Worm (Caenorhabditis elegans) whole organism, L1 larva: ENCODE data around the gene ZC250.2.

Experiments used
- C16A3.4 ChIP-seq: fragments of 150-350 bp; optimal IDR thresholded peaks from 2 replicates; lab custom pipeline; 2014; ENCODE audit warnings: missing biosample characterization, missing genetic modification characterization
- Y116A8C.19 ChIP-seq: sonication (generic microtip); optimal IDR thresholded peaks from 2 replicates; lab custom pipeline; 2016; ENCODE audit warnings: missing compliant biosample characterization, missing genetic modification characterization, borderline replicate concordance
- alr-1 ChIP-seq: fragments of 200-800 bp; sonication (Bioruptor generic); optimal IDR thresholded peaks from 2 replicates; lab custom pipeline; 2018; ENCODE audit warnings: borderline replicate concordance, mild to moderate bottlenecking, missing genetic modification characterization, missing compliant biosample characterization
- aly-2 ChIP-seq: fragments of 150-350 bp; optimal IDR thresholded peaks from 2 replicates; lab custom pipeline; 2014; ENCODE audit warnings: missing biosample characterization, missing genetic modification characterization
- ama-1 ChIP-seq: fragments of 150-350 bp; optimal IDR thresholded peaks from 2 replicates; lab custom pipeline; 2014
- blmp-1 ChIP-seq: fragments of 150-350 bp; optimal IDR thresholded peaks from 2 replicates; lab custom pipeline; 2014; ENCODE audit warnings: missing biosample characterization, missing genetic modification characterization
- ceh-63 ChIP-seq: fragments of 200-800 bp; sonication (Bioruptor generic); optimal IDR thresholded peaks from 2 replicates; lab custom pipeline; 2018; ENCODE audit warnings: mild to moderate bottlenecking, missing genetic modification characterization, missing compliant biosample characterization
- ceh-82 ChIP-seq, 3 experiments: fragments of 150-350 bp in 1 of 3; sonication (generic microtip) in 2 of 3; optimal IDR thresholded peaks; 2 replicates each; lab custom pipeline; 2014 to 2017; ENCODE audit warnings: missing biosample characterization in 3 of 3, missing genetic modification characterization in 3 of 3
- ceh-88 ChIP-seq: fragments of 200-800 bp; sonication (Bioruptor generic); IDR thresholded peaks from 2 replicates; pipeline ENCODE4 v1.3.6; 2022; ENCODE audit warnings: missing genetic modification characterization, missing compliant biosample characterization
- ceh-90 ChIP-seq: sonication (generic microtip); optimal IDR thresholded peaks from 2 replicates; lab custom pipeline; 2016; ENCODE audit warnings: missing genetic modification characterization, missing compliant biosample characterization
- ces-1 ChIP-seq: fragments of 150-350 bp; optimal IDR thresholded peaks from 2 replicates; lab custom pipeline; 2014; ENCODE audit warnings: missing biosample characterization, missing genetic modification reagents, missing genetic modification characterization
- dpl-1 ChIP-seq, 3 experiments: fragments of 150-350 bp in 2 of 3; sonication (generic microtip) in 1 of 3; optimal IDR thresholded peaks; 2 replicates each; lab custom pipeline; 2014 to 2017; ENCODE audit warnings: missing biosample characterization in 3 of 3, missing genetic modification characterization in 3 of 3, missing genetic modification reagents in 3 of 3
- efl-3 ChIP-seq: fragments of 200-800 bp; sonication (Bioruptor generic); optimal IDR thresholded peaks from 2 replicates; lab custom pipeline; 2018; ENCODE audit warnings: mild to moderate bottlenecking, missing genetic modification characterization, missing compliant biosample characterization
- elt-2 ChIP-seq: sonication (generic microtip); optimal IDR thresholded peaks from 2 replicates; lab custom pipeline; 2016; ENCODE audit warnings: missing genetic modification characterization, mild to moderate bottlenecking, inconsistent platforms, missing compliant biosample characterization, missing genetic modification reagents
- ets-5 ChIP-seq: fragments of 200-800 bp; sonication (Bioruptor generic); IDR thresholded peaks from 2 replicates; pipeline ENCODE4 v1.3.6; 2022; ENCODE audit warnings: missing genetic modification characterization, missing compliant biosample characterization
- fkh-8 ChIP-seq: sonication (generic microtip); optimal IDR thresholded peaks from 2 replicates; lab custom pipeline; 2016; ENCODE audit warnings: mild to moderate bottlenecking, missing genetic modification characterization, missing compliant biosample characterization
- hlh-17 ChIP-seq: fragments of 200-800 bp; sonication (Bioruptor generic); optimal IDR thresholded peaks from 2 replicates; lab custom pipeline; 2018; ENCODE audit warnings: missing genetic modification characterization, mild to moderate bottlenecking, missing compliant biosample characterization, moderate library complexity, borderline replicate concordance
- hlh-4 ChIP-seq: sonication (generic microtip); optimal IDR thresholded peaks from 2 replicates; lab custom pipeline; 2016; ENCODE audit warnings: mild to moderate bottlenecking, missing genetic modification characterization, missing compliant biosample characterization
- hpl-2 ChIP-seq: fragments of 150-350 bp; optimal IDR thresholded peaks from 2 replicates; lab custom pipeline; 2014; ENCODE audit warnings: missing biosample characterization, missing genetic modification reagents, missing genetic modification characterization
- irx-1 ChIP-seq: sonication (generic microtip); optimal IDR thresholded peaks from 2 replicates; lab custom pipeline; 2016; ENCODE audit warnings: missing genetic modification characterization, missing compliant biosample characterization
- isw-1 ChIP-seq: fragments of 200-800 bp; sonication (Bioruptor generic); IDR thresholded peaks from 2 replicates; pipeline ENCODE4 v1.3.6; 2022; ENCODE audit warnings: missing genetic modification characterization, missing compliant biosample characterization
- lin-14 ChIP-seq: fragments of 200-800 bp; sonication (Bioruptor generic); optimal IDR thresholded peaks from 2 replicates; lab custom pipeline; 2018; ENCODE audit warnings: mild to moderate bottlenecking, missing genetic modification characterization, moderate library complexity, missing compliant biosample characterization
- lin-15B ChIP-seq: fragments of 150-350 bp; sonication (generic microtip); optimal IDR thresholded peaks from 3 replicates; lab custom pipeline; 2014; ENCODE audit warnings: missing biosample characterization, missing genetic modification characterization
- lin-39 ChIP-seq: fragments of 150-350 bp; optimal IDR thresholded peaks from 2 replicates; lab custom pipeline; 2014; ENCODE audit warnings: missing biosample characterization, missing genetic modification reagents, missing genetic modification characterization
- lir-3 ChIP-seq: sonication (generic microtip); optimal IDR thresholded peaks from 2 replicates; lab custom pipeline; 2016; ENCODE audit warnings: mild to moderate bottlenecking, missing genetic modification characterization, moderate library complexity, missing compliant biosample characterization; ENCODE audit not compliant: poor library complexity
- lsy-2 ChIP-seq, 2 experiments: fragments of 150-350 bp; optimal IDR thresholded peaks; 2 replicates each; lab custom pipeline; 2014; ENCODE audit warnings: missing biosample characterization in 2 of 2, missing genetic modification characterization in 2 of 2
- mdl-1 ChIP-seq, 2 experiments: fragments of 150-350 bp; optimal IDR thresholded peaks; 2 replicates each; lab custom pipeline; 2014 to 2017; ENCODE audit warnings: missing biosample characterization in 2 of 2, missing genetic modification characterization in 2 of 2, inconsistent platforms in 1 of 2
- mef-2 ChIP-seq: fragments of 150-350 bp; optimal IDR thresholded peaks from 2 replicates; lab custom pipeline; 2014; ENCODE audit warnings: missing biosample characterization, missing genetic modification characterization
- nhr-11 ChIP-seq: fragments of 150-350 bp; optimal IDR thresholded peaks from 2 replicates; lab custom pipeline; 2014; ENCODE audit warnings: missing biosample characterization, missing genetic modification characterization
- nhr-20 ChIP-seq: sonication (generic microtip); optimal IDR thresholded peaks from 2 replicates; lab custom pipeline; 2016; ENCODE audit warnings: mild to moderate bottlenecking, missing genetic modification characterization, missing compliant biosample characterization
- nhr-237 ChIP-seq: fragments of 150-350 bp; optimal IDR thresholded peaks from 2 replicates; lab custom pipeline; 2014; ENCODE audit warnings: missing biosample characterization, missing genetic modification characterization
- nhr-28 ChIP-seq: fragments of 150-350 bp; optimal IDR thresholded peaks from 2 replicates; lab custom pipeline; 2014; ENCODE audit warnings: missing biosample characterization, missing genetic modification characterization
- nhr-71 ChIP-seq: sonication (generic microtip); optimal IDR thresholded peaks from 2 replicates; lab custom pipeline; 2016; ENCODE audit warnings: mild to moderate bottlenecking, missing genetic modification characterization, moderate library complexity, missing compliant biosample characterization
- nhr-85 ChIP-seq: sonication (generic microtip); peaks from one replicate; lab custom pipeline; 2016; ENCODE audit warnings: missing genetic modification characterization, inconsistent platforms, missing compliant biosample characterization
- nhr-90 ChIP-seq: sonication (generic microtip); optimal IDR thresholded peaks from 2 replicates; lab custom pipeline; 2016; ENCODE audit warnings: mild to moderate bottlenecking, missing genetic modification characterization, missing compliant biosample characterization; ENCODE audit not compliant: poor library complexity
- pax-3 ChIP-seq: fragments of 200-800 bp; sonication (Bioruptor generic); optimal IDR thresholded peaks from 2 replicates; lab custom pipeline; 2018; ENCODE audit warnings: mild to moderate bottlenecking, missing genetic modification characterization, moderate library complexity, missing compliant biosample characterization
- pqm-1 ChIP-seq: sonication (generic microtip); optimal IDR thresholded peaks from 3 replicates; lab custom pipeline; 2017; ENCODE audit warnings: missing biosample characterization, missing genetic modification characterization
- snu-23 ChIP-seq: sonication (generic microtip); optimal IDR thresholded peaks from 2 replicates; lab custom pipeline; 2016; ENCODE audit warnings: missing genetic modification characterization, missing compliant biosample characterization
- sup-37 ChIP-seq: fragments of 200-800 bp; sonication (Bioruptor generic); optimal IDR thresholded peaks from 2 replicates; lab custom pipeline; 2018; ENCODE audit warnings: mild to moderate bottlenecking, missing genetic modification characterization, missing compliant biosample characterization
- swsn-7 ChIP-seq: sonication (generic microtip); optimal IDR thresholded peaks from 2 replicates; lab custom pipeline; 2016; ENCODE audit warnings: missing genetic modification characterization, missing compliant biosample characterization
- tbx-2 ChIP-seq: sonication (generic microtip); optimal IDR thresholded peaks from 2 replicates; lab custom pipeline; 2016; ENCODE audit warnings: missing genetic modification characterization, missing compliant biosample characterization
- tlp-1 ChIP-seq: fragments of 150-350 bp; optimal IDR thresholded peaks from 2 replicates; lab custom pipeline; 2014; ENCODE audit warnings: missing biosample characterization, missing genetic modification characterization
- unc-30 ChIP-seq: sonication (generic microtip); optimal IDR thresholded peaks from 2 replicates; lab custom pipeline; 2017; ENCODE audit warnings: missing biosample characterization, missing genetic modification characterization
- unc-62 ChIP-seq: fragments of 150-350 bp; optimal IDR thresholded peaks from 2 replicates; lab custom pipeline; 2014; ENCODE audit warnings: missing biosample characterization, missing genetic modification reagents, missing genetic modification characterization
- unc-98 ChIP-seq: fragments of 200-800 bp; sonication (Bioruptor generic); IDR thresholded peaks from 2 replicates; pipeline ENCODE4 v1.3.6; 2022; ENCODE audit warnings: missing genetic modification characterization, missing compliant biosample characterization
- zag-1 ChIP-seq: fragments of 150-350 bp; optimal IDR thresholded peaks from 2 replicates; lab custom pipeline; 2014; ENCODE audit warnings: missing biosample characterization, missing genetic modification characterization
- ztf-4 ChIP-seq: fragments of 150-350 bp; optimal IDR thresholded peaks from 2 replicates; lab custom pipeline; 2014; ENCODE audit warnings: missing biosample characterization, missing genetic modification characterization

The ZC250.2 gene

DNA sequence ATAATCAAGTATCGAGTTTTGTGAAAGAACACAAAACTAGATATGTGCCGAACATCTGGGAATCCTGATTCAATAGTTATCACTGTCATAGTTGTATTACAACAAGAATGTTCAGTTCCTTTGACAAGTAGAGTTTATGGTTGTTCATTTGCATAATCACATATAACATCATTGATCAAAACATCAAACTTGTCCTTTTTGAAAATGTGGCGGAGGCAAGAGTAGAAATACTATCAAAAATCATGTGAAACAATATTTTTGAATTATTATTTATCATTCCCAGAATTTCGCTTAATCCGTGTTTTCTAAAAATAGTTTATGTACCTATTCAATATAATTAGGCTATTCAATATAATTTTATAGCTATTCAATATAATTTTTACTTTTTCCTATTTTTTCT, 6.8 kb upstream of the ZC250.2 start, which contains the start of gene F44E7.7:
TSS of gene F44E7.7 (minus strand) at position 101 of the 400 bp plus-strand sequence.
- TF ChIP-seq hpl-2 (GFP tag; lab: Kevin White, UChicago) (no peak), hlh-4 (tag; lab: Kevin White, UChicago) (no peak), aly-2 (tag; lab: Kevin White, UChicago) (no peak), blmp-1 (tag; lab: Kevin White, UChicago) (no peak), zag-1 (no peak), ceh-90 (tag; lab: Kevin White, UChicago) (no peak), ces-1 (GFP tag; lab: Kevin White, UChicago) (no peak), nhr-85 (no peak), nhr-90 (no peak), swsn-7 (tag; lab: Kevin White, UChicago) (no peak), hlh-17 (GFP tag; lab: Kevin White, UChicago) (no peak), dpl-1 (GFP tag; optimal IDR thresholded peaks at IDR 0.05; lab: Kevin White, UChicago) (no peak), ama-1 (lab: Kevin White, UChicago) (no peak), isw-1 (no peak), snu-23 (GFP tag; lab: Kevin White, UChicago) (no peak), ceh-63 (no peak)

DNA sequence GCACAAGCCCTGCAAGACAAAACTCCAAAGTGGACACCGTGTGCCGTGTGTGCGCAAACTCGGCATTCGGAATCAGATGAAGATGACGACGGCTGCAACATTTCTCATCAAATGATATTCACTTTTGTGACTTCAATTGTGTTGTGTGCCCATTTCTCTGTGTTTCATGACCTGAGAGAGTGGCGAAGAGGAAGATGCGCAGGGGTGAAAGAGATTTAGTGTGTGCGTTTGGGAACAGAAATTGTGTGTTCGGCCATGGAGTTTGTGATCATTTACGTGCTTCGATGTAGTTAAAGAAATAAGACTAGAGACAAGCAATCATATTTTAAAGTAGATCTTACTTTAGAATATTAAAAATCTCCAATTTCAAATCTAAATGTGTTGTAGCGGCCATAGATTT, 3.5 kb upstream of the ZC250.2 start:
- TF ChIP-seq ztf-4 (tag; lab: Kevin White, UChicago) (no peak), lin-14 (peak; percentile 62), C16A3.4 (tag; lab: Kevin White, UChicago) (no peak), elt-2 (tag; lab: Kevin White, UChicago) (no peak), lin-15B (tag; lab: Kevin White, UChicago) (no peak), nhr-20 (tag; lab: Kevin White, UChicago) (peak; percentile 0), mdl-1 (tag; optimal IDR thresholded peaks at IDR 0.05; lab: Kevin White, UChicago) (no peak), sup-37 (GFP tag; lab: Kevin White, UChicago) (no peak), lsy-2 (tag; optimal IDR thresholded peaks at IDR 0.05; lab: Kevin White, UChicago) (no peak), unc-30 (tag; lab: Kevin White, UChicago) (no peak), aly-2 (tag; lab: Kevin White, UChicago) (no peak), mef-2 (tag; lab: Kevin White, UChicago) (no peak)
- TF ChIP-seq, all 84 proteins: peak for 2

DNA sequence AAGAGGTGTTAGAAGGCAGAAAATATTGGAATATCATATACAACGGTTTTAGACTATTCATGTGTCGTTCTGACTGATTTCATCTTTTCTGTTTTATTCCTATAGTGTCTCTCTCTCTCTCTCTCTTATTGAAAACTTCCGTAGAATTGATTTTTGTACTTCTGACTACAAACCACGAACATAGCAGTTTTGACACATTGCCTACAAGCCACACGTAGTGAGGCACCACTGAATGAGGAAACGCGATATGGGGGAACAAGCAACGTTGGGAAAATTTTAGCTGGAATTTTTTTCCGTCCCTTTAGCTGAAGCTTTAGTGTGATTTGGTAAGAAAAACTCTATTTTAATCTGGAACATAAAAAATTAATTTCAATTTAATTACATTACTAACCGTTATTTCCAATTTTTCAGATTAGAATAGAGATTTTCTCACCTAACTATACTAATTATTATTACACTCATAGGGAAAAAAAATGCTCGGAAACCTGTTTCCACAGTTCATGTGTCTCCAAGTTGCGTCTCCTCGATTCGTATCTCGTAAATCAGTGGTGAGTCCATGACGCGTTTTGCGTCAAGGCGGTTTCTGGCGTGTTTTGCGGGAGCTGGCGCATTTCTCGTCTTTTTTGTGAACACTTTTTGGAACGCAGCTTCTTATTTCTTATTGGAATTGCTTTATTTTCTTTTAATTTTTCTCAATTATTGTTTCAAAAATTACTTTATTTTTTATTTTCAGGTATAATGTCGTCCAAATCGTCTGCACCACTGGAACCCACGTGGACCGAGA, 1.4 kb upstream of the ZC250.2 start, which contains the start of the genes nhr-142 and F44E7.9:
TSS of gene nhr-142 (minus strand) at position 57 of the 784 bp plus-strand sequence.
TSS of gene F44E7.9 (plus strand) at position 734 of the 784 bp plus-strand sequence.
- peak; percentile 87 for TF ChIP-seq fkh-8 (tag; lab: Kevin White, UChicago)
- peak; percentile 74 for TF ChIP-seq pax-3 (tag; lab: Kevin White, UChicago)
- TF ChIP-seq mdl-1 (tag; optimal IDR thresholded peaks at IDR 0.05; lab: Kevin White, UChicago) = peak in 1 of 2 experiments; percentile 55
- TF ChIP-seq alr-1 (tag; lab: Kevin White, UChicago) = no peak
- 0 out of 2 replicates have a peak, but pooled peaks have one; percentile 15 for TF ChIP-seq ceh-88
- TF ChIP-seq nhr-237 (tag; lab: Kevin White, UChicago) = peak; percentile 64
- TF ChIP-seq lir-3 (tag; lab: Kevin White, UChicago) = peak; percentile 70
- peak; percentile 51 for TF ChIP-seq mef-2 (tag; lab: Kevin White, UChicago)
- TF ChIP-seq nhr-71 (tag; lab: Kevin White, UChicago) = peak; percentile 92
- peak; percentile 72 to 84 (median 82) for TF ChIP-seq dpl-1 (GFP tag; optimal IDR thresholded peaks at IDR 0.05; lab: Kevin White, UChicago)
- TF ChIP-seq tlp-1 (tag; lab: Kevin White, UChicago) = no peak
- TF ChIP-seq tbx-2 = peak; percentile 85
- no peak for TF ChIP-seq unc-98 (GFP tag; lab: Robert Waterston, UW)
- no peak for TF ChIP-seq Y116A8C.19
- TF ChIP-seq pqm-1 (tag; lab: Kevin White, UChicago) = no peak
- TF ChIP-seq nhr-28 (tag; lab: Kevin White, UChicago) = no peak
- TF ChIP-seq elt-2 (tag; lab: Kevin White, UChicago) = peak; percentile 42
- TF ChIP-seq unc-62 = no peak
- TF ChIP-seq nhr-20 (tag; lab: Kevin White, UChicago) = peak; percentile 90
- TF ChIP-seq blmp-1 (tag; lab: Kevin White, UChicago) = peak; percentile 52
- no peak for TF ChIP-seq efl-3
- TF ChIP-seq lin-39 = peak; percentile 60
- TF ChIP-seq lin-15B (tag; lab: Kevin White, UChicago) = peak; percentile 76
- peak; percentile 42 for TF ChIP-seq nhr-11 (tag; lab: Kevin White, UChicago)
- TF ChIP-seq irx-1 = peak; percentile 83
- peak; percentile 90 for TF ChIP-seq nhr-90
- TF ChIP-seq hpl-2 (GFP tag; lab: Kevin White, UChicago) = no peak
- peak; percentile 89 to 90 (median 90) for TF ChIP-seq ceh-82 (tag; optimal IDR thresholded peaks at IDR 0.05; lab: Kevin White, UChicago)
- TF ChIP-seq ets-5 (GFP tag; lab: Robert Waterston, UW) = no peak
